Fruit fly (Drosophila melanogaster): Measurements from ENCODE around the gene Or83c.

- TF ChIP-seq tj (GFP tag; optimal IDR thresholded peaks at IDR 0.05) (no peak), CG12768 (GFP tag; optimal IDR thresholded peaks at IDR 0.05) (no peak), CG1620 (GFP tag; optimal IDR thresholded peaks at IDR 0.05) (no peak)
Observed at dm6 chr3R:6122292-6122691, 44.2 kb upstream of the Or83c start, which contains the start of gene Vha14-2.
